Worm (Caenorhabditis elegans): ENCODE results near the gene srj-33.

- TF ChIP-seq cog-1 (tag; optimal IDR thresholded peaks at IDR 0.05), result no peak
- no peak for TF ChIP-seq flt-1 (GFP tag; IDR thresholded peaks at IDR 0.05)
- no peak for TF ChIP-seq T22C8.4 (GFP tag; IDR thresholded peaks at IDR 0.05)
- no peak for TF ChIP-seq med-1 (GFP tag; optimal IDR thresholded peaks at IDR 0.05; ENCODE audit: insufficient read depth)
- TF ChIP-seq tab-1 (GFP tag; IDR thresholded peaks at IDR 0.05), result no peak
- no peak for TF ChIP-seq ref-1 (GFP tag; conservative IDR thresholded peaks at IDR 0.05)
- TF ChIP-seq klf-2 (GFP tag; conservative IDR thresholded peaks at IDR 0.05), result no peak
These were observed 36.9 kb upstream of the srj-33 start for ce11 chrV:9974264-9974663.
